Fruit fly (Drosophila melanogaster) whole organism, embryonic: ENCODE data around the gene CG43291.

Experiments
- B-H2 ChIP-seq: fragments of 200-800 bp; sonication (Bioruptor generic); optimal IDR thresholded peaks from 2 replicates; lab custom pipeline; 2018; ENCODE audit warnings: missing biosample characterization, mild to moderate bottlenecking, missing genetic modification characterization
- CG1024 ChIP-seq: fragments of 200-800 bp; sonication (Bioruptor generic); IDR thresholded peaks from 2 replicates; pipeline ENCODE4 v1.3.6; 2022; ENCODE audit warnings: missing biosample characterization, missing genetic modification characterization
- CG10274 ChIP-seq: fragments of 200-800 bp; sonication (Bioruptor generic); optimal IDR thresholded peaks from 3 replicates; lab custom pipeline; 2017; ENCODE audit warnings: missing biosample characterization, mild to moderate bottlenecking, missing genetic modification characterization
- CG10654 ChIP-seq: fragments of 200-800 bp; sonication (Bioruptor generic); optimal IDR thresholded peaks from 2 replicates; lab custom pipeline; 2016; ENCODE audit warnings: missing biosample characterization, missing genetic modification characterization
- CG11085 ChIP-seq: fragments of 200-800 bp; sonication (Bioruptor generic); IDR thresholded peaks from 2 replicates; pipeline ENCODE4 v1.3.6; 2022; ENCODE audit warnings: missing biosample characterization, missing genetic modification characterization
- CG11456 ChIP-seq: fragments of 200-800 bp; sonication (Bioruptor generic); IDR thresholded peaks from 3 replicates; pipeline ENCODE4 v1.3.6; 2022; ENCODE audit warnings: missing biosample characterization, missing genetic modification characterization
- CG12659 ChIP-seq: fragments of 200-800 bp; sonication (Bioruptor generic); optimal IDR thresholded peaks from 3 replicates; lab custom pipeline; 2017; ENCODE audit warnings: mild to moderate bottlenecking, missing biosample characterization, missing genetic modification reagents, missing genetic modification characterization
- CG13624 ChIP-seq: fragments of 200-800 bp; sonication (Bioruptor generic); optimal IDR thresholded peaks from 2 replicates; lab custom pipeline; 2016; ENCODE audit warnings: missing biosample characterization, missing genetic modification characterization
- CG15696 ChIP-seq: fragments of 200-800 bp; sonication (Bioruptor generic); optimal IDR thresholded peaks from 2 replicates; lab custom pipeline; 2019; ENCODE audit warnings: missing biosample characterization, mild to moderate bottlenecking, missing genetic modification characterization, moderate library complexity
- CG17186 ChIP-seq: fragments of 200-800 bp; sonication (Bioruptor generic); optimal IDR thresholded peaks from 3 replicates; lab custom pipeline; 2017; ENCODE audit warnings: missing biosample characterization, missing genetic modification reagents, missing genetic modification characterization
- CG2199 ChIP-seq: fragments of 200-800 bp; sonication (Bioruptor generic); IDR thresholded peaks from 3 replicates; pipeline ENCODE4 v1.3.6; 2022; ENCODE audit warnings: missing biosample characterization, missing genetic modification characterization
- CG2875 ChIP-seq: fragments of 200-800 bp; sonication (Bioruptor generic); optimal IDR thresholded peaks from 2 replicates; lab custom pipeline; 2017; ENCODE audit warnings: missing biosample characterization, mild to moderate bottlenecking, missing genetic modification characterization, missing genetic modification reagents
- CG3726 ChIP-seq: fragments of 200-800 bp; sonication (Bioruptor generic); IDR thresholded peaks from 3 replicates; pipeline ENCODE4, ENCODE4 v1.3.6; 2022; ENCODE audit warnings: missing biosample characterization, missing genetic modification characterization
- CG42726 ChIP-seq: fragments of 200-800 bp; sonication (Bioruptor generic); IDR thresholded peaks from 2 replicates; pipeline ENCODE4 v1.3.6; 2022; ENCODE audit warnings: missing biosample characterization, missing genetic modification characterization; ENCODE audit not compliant: partially characterized antibody
- CG4404 ChIP-seq: fragments of 200-800 bp; sonication (Bioruptor generic); IDR thresholded peaks from 2 replicates; pipeline ENCODE4 v1.3.6; 2022; ENCODE audit warnings: missing biosample characterization, missing genetic modification characterization
- CG4820 ChIP-seq: fragments of 200-800 bp; sonication (Bioruptor generic); optimal IDR thresholded peaks from 3 replicates; lab custom pipeline; 2016; ENCODE audit warnings: missing biosample characterization, missing genetic modification characterization
- CG6683 ChIP-seq: fragments of 200-800 bp; sonication (Bioruptor generic); optimal IDR thresholded peaks from 2 replicates; lab custom pipeline; 2017; ENCODE audit warnings: missing biosample characterization, mild to moderate bottlenecking, missing genetic modification characterization, missing genetic modification reagents
- CG9437 ChIP-seq: fragments of 200-800 bp; sonication (Bioruptor generic); optimal IDR thresholded peaks from 2 replicates; lab custom pipeline; 2018; ENCODE audit warnings: missing biosample characterization, mild to moderate bottlenecking, missing genetic modification characterization
- HLH3B ChIP-seq: fragments of 200-800 bp; sonication (Bioruptor generic); IDR thresholded peaks from 2 replicates; pipeline ENCODE4 v1.3.6; 2022; ENCODE audit warnings: missing biosample characterization, missing genetic modification characterization
- Kr ChIP-seq: fragments of 200-800 bp; sonication (Bioruptor generic); optimal IDR thresholded peaks from 2 replicates; lab custom pipeline; 2017; ENCODE audit warnings: missing biosample characterization, mild to moderate bottlenecking, missing genetic modification characterization
- Lim3 ChIP-seq: fragments of 200-800 bp; sonication (Bioruptor generic); IDR thresholded peaks from 2 replicates; pipeline ENCODE4 v1.3.6; 2022; ENCODE audit warnings: missing biosample characterization, missing genetic modification characterization
- Mad ChIP-seq: fragments of 200-800 bp; sonication (Bioruptor generic); optimal IDR thresholded peaks from 2 replicates; lab custom pipeline; 2016; ENCODE audit warnings: missing biosample characterization, missing genetic modification characterization
- Nf-YB ChIP-seq: fragments of 200-800 bp; sonication (Bioruptor generic); optimal IDR thresholded peaks from 3 replicates; lab custom pipeline; 2019; ENCODE audit warnings: missing biosample characterization, mild to moderate bottlenecking, missing genetic modification characterization, moderate library complexity
- Sry-δ ChIP-seq: fragments of 200-800 bp; sonication (Bioruptor generic); optimal IDR thresholded peaks from 2 replicates; lab custom pipeline; 2016; ENCODE audit warnings: missing biosample characterization, missing genetic modification characterization
- Tbp ChIP-seq: fragments of >200 bp; optimal IDR thresholded peaks from 2 replicates; lab custom pipeline; 2018; ENCODE audit warnings: missing biosample characterization, missing genetic modification characterization
- br ChIP-seq: fragments of >200 bp; optimal IDR thresholded peaks from 2 replicates; lab custom pipeline; 2017
- cad ChIP-seq: fragments of >200 bp; optimal IDR thresholded peaks from 2 replicates; lab custom pipeline; 2017; ENCODE audit warnings: missing biosample characterization, missing genetic modification characterization
- crp ChIP-seq, 2 experiments: fragments of 200-800 bp; sonication (Bioruptor generic); optimal IDR thresholded peaks; 2 replicates in 1 of 2; 3 replicates in 1 of 2; lab custom pipeline; 2017; ENCODE audit warnings: missing biosample characterization in 2 of 2, missing genetic modification characterization in 2 of 2, mild to moderate bottlenecking in 1 of 2, moderate library complexity in 1 of 2
- dm ChIP-seq: fragments of 200-800 bp; sonication (Bioruptor generic); optimal IDR thresholded peaks from 3 replicates; lab custom pipeline; 2016; ENCODE audit warnings: missing biosample characterization, missing genetic modification characterization
- fd96Cb ChIP-seq: fragments of 200-800 bp; sonication (Bioruptor generic); optimal IDR thresholded peaks from 2 replicates; lab custom pipeline; 2018; ENCODE audit warnings: missing biosample characterization, mild to moderate bottlenecking, missing genetic modification characterization, moderate library complexity
- gsb-n ChIP-seq: fragments of 200-800 bp; sonication (Bioruptor generic); optimal IDR thresholded peaks from 3 replicates; lab custom pipeline; 2018; ENCODE audit warnings: missing biosample characterization, mild to moderate bottlenecking, missing genetic modification characterization
- gt ChIP-seq: fragments of 200-800 bp; sonication (Bioruptor generic); IDR thresholded peaks from 2 replicates; pipeline ENCODE4 v1.3.6; 2022; ENCODE audit warnings: missing biosample characterization, missing genetic modification characterization
- hkb ChIP-seq, 2 experiments: fragments of 200-800 bp in 1 of 2; fragments of >200 bp in 1 of 2; sonication (Bioruptor generic) in 1 of 2; IDR thresholded peaks in 1 of 2; optimal IDR thresholded peaks in 1 of 2; 2 replicates each; pipeline versions ENCODE4 v1.3.6 to Lab custom; 2017 to 2022; ENCODE audit warnings: missing biosample characterization in 1 of 2, missing genetic modification characterization in 1 of 2
- inv ChIP-seq: fragments of 200-800 bp; sonication (Bioruptor generic); IDR thresholded peaks from 2 replicates; pipeline ENCODE4 v1.3.6; 2022; ENCODE audit warnings: missing biosample characterization, missing genetic modification characterization; ENCODE audit not compliant: partially characterized antibody
- mld ChIP-seq: fragments of 200-800 bp; sonication (Bioruptor generic); IDR thresholded peaks from 3 replicates; pipeline ENCODE4 v1.3.6; 2022; ENCODE audit warnings: missing biosample characterization, missing genetic modification characterization; ENCODE audit not compliant: partially characterized antibody
- pan ChIP-seq, 4 experiments: fragments of >200 bp in 3 of 4; fragments of 200-800 bp in 1 of 4; sonication (Bioruptor generic) in 1 of 4; optimal IDR thresholded peaks in 3 of 4; IDR thresholded peaks in 1 of 4; 2 replicates each; pipeline versions ENCODE4 v1.3.6 to Lab custom; 2017 to 2022; ENCODE audit warnings: missing biosample characterization in 2 of 4, missing genetic modification characterization in 2 of 4, mixed read lengths in 1 of 4
- run ChIP-seq: fragments of 200-800 bp; sonication (Bioruptor generic); optimal IDR thresholded peaks from 3 replicates; lab custom pipeline; 2018; ENCODE audit warnings: missing biosample characterization, mild to moderate bottlenecking, missing genetic modification characterization
- sr ChIP-seq: fragments of 200-800 bp; sonication (Bioruptor generic); IDR thresholded peaks from 3 replicates; pipeline ENCODE4 v1.3.6; 2022; ENCODE audit warnings: missing biosample characterization, missing genetic modification characterization
- sug ChIP-seq: fragments of 200-800 bp; optimal IDR thresholded peaks from 2 replicates; lab custom pipeline; 2019; ENCODE audit warnings: missing biosample characterization, mild to moderate bottlenecking, missing genetic modification characterization, moderate library complexity
- usp ChIP-seq: fragments of >200 bp; optimal IDR thresholded peaks from 2 replicates; lab custom pipeline; 2017; ENCODE audit warnings: missing biosample characterization, missing genetic modification characterization

Gene CG43291

dm6 chr3R:14288669-14289383 lies 44.3 kb upstream of the CG43291 start, which contains the start of gene red (continued):
- TF ChIP-seq usp (GFP tag; lab: Kevin White, UChicago) (no peak), sr (GFP tag; lab: Robert Waterston, UW) (no peak), CG12659 (GFP tag; lab: Kevin White, UChicago) (peak; percentile 77), fd96Cb (tag; lab: Kevin White, UChicago) (peak; percentile 63), gsb-n (no peak), CG2875 (GFP tag; lab: Kevin White, UChicago) (peak; percentile 37), Mad (GFP tag; lab: Kevin White, UChicago) (peak; percentile 30), br (lab: Kevin White, UChicago) (no peak), mld (GFP tag; lab: Robert Waterston, UW) (no peak), run (tag; lab: Kevin White, UChicago) (peak; percentile 32), hkb (optimal IDR thresholded peaks at IDR 0.05; lab: Kevin White, UChicago) (no peak), hkb (GFP tag; IDR thresholded peaks at IDR 0.05; lab: Robert Waterston, UW) (peak; percentile 78), CG1024 (GFP tag; lab: Robert Waterston, UW) (0 out of 2 replicates have a peak, but pooled peaks have one; percentile 4), CG15696 (tag; lab: Kevin White, UChicago) (peak; percentile 27), HLH3B (GFP tag; lab: Robert Waterston, UW) (peak; percentile 74), CG42726 (no peak), CG4404 (GFP tag; lab: Robert Waterston, UW) (peak; percentile 44; the same call in 1 of the 2 replicates), inv (GFP tag; lab: Robert Waterston, UW) (no peak), gt (GFP tag; lab: Robert Waterston, UW) (no peak), Tbp (GFP tag; lab: Kevin White, UChicago) (no peak), CG10274 (GFP tag; lab: Kevin White, UChicago) (peak; percentile 68), pan (optimal IDR thresholded peaks at IDR 0.05; lab: Kevin White, UChicago) (no peak), pan (GFP tag; optimal IDR thresholded peaks at IDR 0.05 in 1 of 2, IDR thresholded peaks at IDR 0.05 in 1 of 2) (peak in 1 of 2 experiments; percentile 79), CG10654 (GFP tag; lab: Kevin White, UChicago) (peak; percentile 14), dm (GFP tag; lab: Kevin White, UChicago) (no peak), CG9437 (GFP tag; lab: Kevin White, UChicago) (peak; percentile 66), Nf-YB (peak; percentile 50), CG13624 (GFP tag; lab: Kevin White, UChicago) (peak; percentile 31), cad (GFP tag; lab: Kevin White, UChicago) (no peak), CG3726 (no peak), CG6683 (peak; percentile 45), crp (GFP tag; optimal IDR thresholded peaks at IDR 0.05; lab: Kevin White, UChicago) (peak in 1 of 2 experiments; percentile 19), CG2199 (GFP tag; lab: Robert Waterston, UW) (0 out of 3 replicates have a peak, but pooled peaks have one; percentile 36), Lim3 (GFP tag; lab: Robert Waterston, UW) (peak; percentile 39; the same call in 1 of the 2 replicates), CG11085 (GFP tag; lab: Robert Waterston, UW) (0 out of 2 replicates have a peak, but pooled peaks have one; percentile 38), sug (tag; lab: Kevin White, UChicago) (peak; percentile 93), Kr (GFP tag; lab: Kevin White, UChicago) (no peak), Sry-δ (GFP tag; lab: Kevin White, UChicago) (no peak), CG11456 (GFP tag; lab: Robert Waterston, UW) (peak; percentile 74; the same call in 2 of the 3 replicates), CG4820 (GFP tag; lab: Kevin White, UChicago) (peak; percentile 33), B-H2 (GFP tag; lab: Kevin White, UChicago) (peak; percentile 16), CG17186 (GFP tag; lab: Kevin White, UChicago) (no peak)
